Worm (Caenorhabditis elegans) whole organism, young adult: ENCODE results near the gene gcsh-1.

Experiments
- ZK185.1 ChIP-seq: sonication (generic microtip); optimal IDR thresholded peaks from 2 replicates; lab custom pipeline; 2016; ENCODE audit warnings: mild to moderate bottlenecking, missing genetic modification characterization, missing compliant biosample characterization; ENCODE audit not compliant: poor library complexity, severe bottlenecking
- pha-4 ChIP-seq: fragments of 150-350 bp; sonication (generic microtip); optimal IDR thresholded peaks from 2 replicates; lab custom pipeline; 2014; ENCODE audit warnings: missing biosample characterization, missing genetic modification reagents, missing genetic modification characterization

DNA sequence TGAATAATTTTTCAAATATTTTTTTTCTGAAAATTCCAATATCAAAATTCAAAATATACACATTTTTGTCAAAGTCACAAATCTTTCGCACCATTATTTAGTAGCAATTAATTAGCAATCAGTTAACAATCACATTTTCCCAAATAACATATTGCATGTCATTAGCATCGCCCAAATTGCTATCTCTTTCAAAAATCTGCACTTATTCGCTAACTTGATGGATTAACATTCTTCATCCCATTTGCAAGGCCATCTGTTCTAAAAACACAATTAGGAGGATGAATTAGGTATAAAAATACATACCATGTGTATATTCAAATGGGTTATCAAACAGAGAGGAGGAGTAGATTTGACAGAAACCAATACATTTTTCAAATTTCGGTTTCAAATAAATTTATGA, 27.5 kb downstream of the gcsh-1 start:
- TF ChIP-seq pha-4 (tag; lab: Kevin White, UChicago): no peak
- no peak for TF ChIP-seq ZK185.1
